Fruit fly (Drosophila melanogaster): Measurements from ENCODE around the gene wts.
A peak's percentile ranks its signal among the peaks of the same experiment; 100 is the strongest.

Gene wts

dm6 chr3R:30800319-30800981 lies 6.0 kb downstream of the wts start (continued):
- TF ChIP-seq Drgx (GFP tag; IDR thresholded peaks at IDR 0.05) (peak; percentile 48; the same call in 1 of the 2 replicates), CG30020 (tag; optimal IDR thresholded peaks at IDR 0.05) (no peak), CG31365 (tag; optimal IDR thresholded peaks at IDR 0.05) (no peak), slou (GFP tag; optimal IDR thresholded peaks at IDR 0.05) (no peak), Oli (tag; optimal IDR thresholded peaks at IDR 0.05) (no peak), CG12299 (tag; optimal IDR thresholded peaks at IDR 0.05) (no peak), pnt (GFP tag; optimal IDR thresholded peaks at IDR 0.05) (no peak), TFAM (GFP tag; optimal IDR thresholded peaks at IDR 0.05) (no peak), hbn (GFP tag; IDR thresholded peaks at IDR 0.05; ENCODE audit: partially characterized antibody) (no peak), kay (GFP tag; optimal IDR thresholded peaks at IDR 0.05) (no peak), CG15514 (GFP tag; optimal IDR thresholded peaks at IDR 0.05) (peak; percentile 29), prd (optimal IDR thresholded peaks at IDR 0.05) (no peak), prd (GFP tag; IDR thresholded peaks at IDR 0.05) (no peak), CG12769 (tag; optimal IDR thresholded peaks at IDR 0.05) (peak; percentile 84), CG14667 (GFP tag; IDR thresholded peaks at IDR 0.05) (no peak), CG5953 (GFP tag; IDR thresholded peaks at IDR 0.05) (no peak), CoRest (tag; optimal IDR thresholded peaks at IDR 0.05) (no peak), Doc2 (GFP tag; IDR thresholded peaks at IDR 0.05) (no peak), CG13775 (GFP tag; optimal IDR thresholded peaks at IDR 0.05) (no peak), PHDP (tag; optimal IDR thresholded peaks at IDR 0.05) (peak; percentile 13), tup (GFP tag; optimal IDR thresholded peaks at IDR 0.05) (no peak), usp (GFP tag; optimal IDR thresholded peaks at IDR 0.05) (no peak), CG9215 (GFP tag; IDR thresholded peaks at IDR 0.05) (no peak), bcd (GFP tag; optimal IDR thresholded peaks at IDR 0.05) (peak; percentile 9), tgo (GFP tag; IDR thresholded peaks at IDR 0.05) (no peak), lola (GFP tag; optimal IDR thresholded peaks at IDR 0.05) (no peak), CG13894 (tag; optimal IDR thresholded peaks at IDR 0.05) (peak; percentile 7), pum (GFP tag; optimal IDR thresholded peaks at IDR 0.05) (no peak), slp2 (GFP tag; optimal IDR thresholded peaks at IDR 0.05) (no peak), CG30403 (GFP tag; optimal IDR thresholded peaks at IDR 0.05) (no peak), sd (tag; optimal IDR thresholded peaks at IDR 0.05) (peak; percentile 88), trh (GFP tag; optimal IDR thresholded peaks at IDR 0.05) (no peak), gro (GFP tag; optimal IDR thresholded peaks at IDR 0.05) (peak; percentile 33), crol (GFP tag; IDR thresholded peaks at IDR 0.05) (peak; percentile 24; the same call in 1 of the 2 replicates), row (GFP tag; IDR thresholded peaks at IDR 0.05) (no peak), salm (tag; optimal IDR thresholded peaks at IDR 0.05) (no peak), Neu2 (GFP tag; optimal IDR thresholded peaks at IDR 0.05; ENCODE audit: borderline replicate concordance) (no peak), Bgb (GFP tag; IDR thresholded peaks at IDR 0.05; ENCODE audit: partially characterized antibody) (no peak), CG3407 (GFP tag; optimal IDR thresholded peaks at IDR 0.05) (no peak), CG6683 (GFP tag; optimal IDR thresholded peaks at IDR 0.05) (no peak), cato (GFP tag; optimal IDR thresholded peaks at IDR 0.05; ENCODE audit: borderline replicate concordance) (no peak), sna (GFP tag; IDR thresholded peaks at IDR 0.05; ENCODE audit: partially characterized antibody) (no peak), kah (GFP tag; optimal IDR thresholded peaks at IDR 0.05) (no peak), Dfd (GFP tag; optimal IDR thresholded peaks at IDR 0.05) (no peak), CG6654 (GFP tag; optimal IDR thresholded peaks at IDR 0.05) (no peak), CG7928 (GFP tag; optimal IDR thresholded peaks at IDR 0.05) (no peak), chinmo (GFP tag; IDR thresholded peaks at IDR 0.05; ENCODE audit: partially characterized antibody) (0 out of 4 replicates have a peak, but pooled peaks have one; percentile 21), Optix (GFP tag; IDR thresholded peaks at IDR 0.05) (no peak), CG13624 (GFP tag; optimal IDR thresholded peaks at IDR 0.05) (no peak), fd64A (GFP tag; optimal IDR thresholded peaks at IDR 0.05) (no peak)

Measured in whole organism, embryonic.